Worm (Caenorhabditis elegans) whole organism, late embryonic: ENCODE results near the gene ZK1055.2.

ENCODE experiments used
- ceh-2 ChIP-seq: sonication (generic microtip); optimal IDR thresholded peaks from 2 replicates; lab custom pipeline; 2016; ENCODE audit warnings: missing genotype, missing genetic modification characterization, missing compliant biosample characterization
- ceh-9 ChIP-seq: sonication (generic microtip); optimal IDR thresholded peaks from 2 replicates; lab custom pipeline; 2016; ENCODE audit warnings: mild to moderate bottlenecking, missing genetic modification characterization, inconsistent platforms, missing compliant biosample characterization
- hlh-13 ChIP-seq: fragments of 200-800 bp; sonication (Bioruptor generic); optimal IDR thresholded peaks from 2 replicates; lab custom pipeline; 2018; ENCODE audit warnings: mild to moderate bottlenecking, missing genetic modification characterization, missing compliant biosample characterization
- nfya-1 ChIP-seq: sonication (generic microtip); optimal IDR thresholded peaks from 2 replicates; lab custom pipeline; 2017; ENCODE audit warnings: missing genetic modification characterization, mild to moderate bottlenecking, missing compliant biosample characterization, antibody characterized with exemption, moderate library complexity
- nhr-11 ChIP-seq: fragments of 150-350 bp; optimal IDR thresholded peaks from 2 replicates; lab custom pipeline; 2014; ENCODE audit warnings: missing biosample characterization, missing genetic modification characterization
- odd-2 ChIP-seq: sonication (generic microtip); optimal IDR thresholded peaks from 2 replicates; lab custom pipeline; 2017; ENCODE audit warnings: antibody characterized with exemption, mild to moderate bottlenecking, missing genetic modification characterization, missing compliant biosample characterization
- pqm-1 ChIP-seq: sonication (generic microtip); optimal IDR thresholded peaks from 2 replicates; lab custom pipeline; 2016; ENCODE audit warnings: missing genetic modification characterization, missing compliant biosample characterization
- tbx-2 ChIP-seq: sonication (generic microtip); optimal IDR thresholded peaks from 2 replicates; lab custom pipeline; 2016; ENCODE audit warnings: missing genetic modification characterization, missing compliant biosample characterization

- TF ChIP-seq tbx-2 (tag; lab: Kevin White, UChicago): no peak
- no peak for TF ChIP-seq pqm-1
- TF ChIP-seq nfya-1: no peak
- TF ChIP-seq hlh-13: no peak
- no peak for TF ChIP-seq nhr-11 (tag; lab: Kevin White, UChicago)
- TF ChIP-seq ceh-2: no peak
- no peak for TF ChIP-seq ceh-9 (tag; lab: Kevin White, UChicago)
- no peak for TF ChIP-seq odd-2 (tag; lab: Kevin White, UChicago)
Observed at ce11 chrV:6575406-6576130, 14.8 kb upstream of the ZK1055.2 start, which contains the start of gene fut-2.
